Fruit fly (Drosophila melanogaster) whole organism: ENCODE measurements around the gene RluA-1.

Experiments
- CG8478 ChIP-seq: fragments of >200 bp; optimal IDR thresholded peaks from 2 replicates; lab custom pipeline; 2018; ENCODE audit warnings: inconsistent platforms
- Dll ChIP-seq: fragments of >200 bp; optimal IDR thresholded peaks from 2 replicates; lab custom pipeline; 2017
- EcR ChIP-seq, 2 experiments: fragments of >200 bp; optimal IDR thresholded peaks; 2 replicates each; lab custom pipeline; 2017; ENCODE audit warnings: missing biosample characterization in 2 of 2, missing genetic modification characterization in 2 of 2, missing genetic modification reagents in 2 of 2
- pan ChIP-seq: fragments of >200 bp; optimal IDR thresholded peaks from 2 replicates; lab custom pipeline; 2017
- psq ChIP-seq: fragments of >200 bp; optimal IDR thresholded peaks from 2 replicates; lab custom pipeline; 2017
- usp ChIP-seq: fragments of >200 bp; optimal IDR thresholded peaks from 2 replicates; lab custom pipeline; 2017; ENCODE audit warnings: missing biosample characterization, missing genetic modification characterization, mixed read lengths

The RluA-1 gene

dm6 chr2L:10457191-10457899 is 16.8 kb downstream of the RluA-1 start, which contains the start of the genes LManI and LManII:
Gene LManI (minus strand): TSS chr2L:10457241.
Gene LManII (plus strand): TSS chr2L:10457658.
- TF ChIP-seq psq (lab: Kevin White, UChicago) (no peak), pan (no peak), EcR (GFP tag; optimal IDR thresholded peaks at IDR 0.05; lab: Kevin White, UChicago) (no peak), usp (GFP tag; lab: Kevin White, UChicago) (no peak), Dll (lab: Kevin White, UChicago) (no peak), CG8478 (no peak)

- TF ChIP-seq EcR (GFP tag; optimal IDR thresholded peaks at IDR 0.05; lab: Kevin White, UChicago) (no peak), CG8478 (no peak), pan (no peak), Dll (lab: Kevin White, UChicago) (no peak), usp (GFP tag; lab: Kevin White, UChicago) (no peak), psq (lab: Kevin White, UChicago) (no peak)
Observed at dm6 chr2L:10455944-10456520, 18.1 kb downstream of the RluA-1 start.

- TF ChIP-seq usp (GFP tag; lab: Kevin White, UChicago) (no peak), Dll (lab: Kevin White, UChicago) (no peak), EcR (GFP tag; optimal IDR thresholded peaks at IDR 0.05; lab: Kevin White, UChicago) (no peak), CG8478 (no peak), pan (no peak), psq (lab: Kevin White, UChicago) (no peak)
Observed at dm6 chr2L:10452296-10452695, 21.9 kb downstream of the RluA-1 start, which contains the start of gene ppk10. Gene ppk10 (minus strand): TSS chr2L:10452396.

dm6 chr2L:10442048-10442790 is 31.9 kb downstream of the RluA-1 start, which contains the start of gene loh:
Gene loh (plus strand): TSS chr2L:10442534.
- TF ChIP-seq EcR (GFP tag; optimal IDR thresholded peaks at IDR 0.05; lab: Kevin White, UChicago) = no peak
- no peak for TF ChIP-seq usp (GFP tag; lab: Kevin White, UChicago)
- TF ChIP-seq Dll (lab: Kevin White, UChicago) = no peak
- TF ChIP-seq pan = no peak
- TF ChIP-seq psq (lab: Kevin White, UChicago) = no peak
- TF ChIP-seq CG8478 = no peak

dm6 chr2L:10439174-10439573 is 35.0 kb downstream of the RluA-1 start, which contains the start of gene Nse4:
Gene Nse4 (plus strand): TSS chr2L:10439440.
- no peak for TF ChIP-seq CG8478
- TF ChIP-seq pan = no peak
- no peak for TF ChIP-seq usp (GFP tag; lab: Kevin White, UChicago)
- TF ChIP-seq EcR (GFP tag; optimal IDR thresholded peaks at IDR 0.05; lab: Kevin White, UChicago) = no peak
- no peak for TF ChIP-seq psq (lab: Kevin White, UChicago)
- TF ChIP-seq Dll (lab: Kevin White, UChicago) = no peak

- TF ChIP-seq EcR (GFP tag; optimal IDR thresholded peaks at IDR 0.05; lab: Kevin White, UChicago) = no peak
- no peak for TF ChIP-seq pan
- no peak for TF ChIP-seq psq (lab: Kevin White, UChicago)
- TF ChIP-seq CG8478 = no peak
- no peak for TF ChIP-seq Dll (lab: Kevin White, UChicago)
- TF ChIP-seq usp (GFP tag; lab: Kevin White, UChicago) = no peak
Observed at dm6 chr2L:10437317-10437716, 36.8 kb downstream of the RluA-1 start, which contains the start of gene STUB1. Gene STUB1 (plus strand): TSS chr2L:10437548.

- no peak for TF ChIP-seq EcR (GFP tag; optimal IDR thresholded peaks at IDR 0.05; lab: Kevin White, UChicago)
- TF ChIP-seq psq (lab: Kevin White, UChicago) = no peak
- TF ChIP-seq usp (GFP tag; lab: Kevin White, UChicago) = no peak
- no peak for TF ChIP-seq pan
- TF ChIP-seq Dll (lab: Kevin White, UChicago) = no peak
- TF ChIP-seq CG8478 = no peak
Observed at dm6 chr2L:10435606-10436160, 38.5 kb downstream of the RluA-1 start, which contains the start of the genes TBC1D16 and holn1. Gene TBC1D16 (minus strand): TSS chr2L:10435656. Gene holn1 (plus strand): TSS chr2L:10435995.

dm6 chr2L:10430802-10431476 is 43.2 kb downstream of the RluA-1 start, which contains the start of the genes Bug22 and TfIIB:
Gene Bug22 (minus strand): TSS chr2L:10430918.
Gene TfIIB (plus strand): TSS chr2L:10431338.
- TF ChIP-seq EcR (GFP tag; optimal IDR thresholded peaks at IDR 0.05; lab: Kevin White, UChicago) (no peak), psq (lab: Kevin White, UChicago) (no peak), Dll (lab: Kevin White, UChicago) (no peak), pan (no peak), usp (GFP tag; lab: Kevin White, UChicago) (no peak), CG8478 (no peak)

- TF ChIP-seq pan (no peak), Dll (lab: Kevin White, UChicago) (no peak), psq (lab: Kevin White, UChicago) (no peak), usp (GFP tag; lab: Kevin White, UChicago) (no peak), EcR (GFP tag; optimal IDR thresholded peaks at IDR 0.05; lab: Kevin White, UChicago) (no peak), CG8478 (no peak)
Observed at dm6 chr2L:10428528-10428927, 45.6 kb downstream of the RluA-1 start, which contains the start of gene CG5188. Gene CG5188 (plus strand): TSS chr2L:10428829.

- TF ChIP-seq Dll (lab: Kevin White, UChicago) (no peak), usp (GFP tag; lab: Kevin White, UChicago) (no peak), psq (lab: Kevin White, UChicago) (no peak), EcR (GFP tag; optimal IDR thresholded peaks at IDR 0.05; lab: Kevin White, UChicago) (no peak), CG8478 (no peak)
Observed at dm6 chr2L:10426534-10427048, 47.6 kb downstream of the RluA-1 start, which contains the start of the genes SmB and KdelR. Gene SmB (minus strand): TSS chr2L:10426627. Gene KdelR (plus strand): TSS chr2L:10426887.
